Worm (Caenorhabditis elegans) whole organism, L2 larva: ENCODE measurements around the gene F55B11.2.
A peak's percentile ranks its signal among the peaks of the same experiment; 100 is the strongest.

Experiments used
- C34F6.9 ChIP-seq: fragments of 150-350 bp; optimal IDR thresholded peaks from 2 replicates; lab custom pipeline; 2014; ENCODE audit warnings: missing biosample characterization, missing genetic modification characterization
- F13H6.1 ChIP-seq: sonication (generic microtip); optimal IDR thresholded peaks from 2 replicates; lab custom pipeline; 2016; ENCODE audit warnings: missing genetic modification characterization, missing compliant biosample characterization
- Y55F3AM.14 ChIP-seq: fragments of 200-800 bp; sonication (Bioruptor generic); optimal IDR thresholded peaks from 2 replicates; lab custom pipeline; 2018; ENCODE audit warnings: mild to moderate bottlenecking, missing genetic modification characterization, missing compliant biosample characterization
- aly-2 ChIP-seq: fragments of 150-350 bp; optimal IDR thresholded peaks from 2 replicates; lab custom pipeline; 2014; ENCODE audit warnings: missing biosample characterization, missing genetic modification characterization
- ama-1 ChIP-seq: fragments of 150-350 bp; optimal IDR thresholded peaks from 2 replicates; lab custom pipeline; 2018; ENCODE audit warnings: inconsistent platforms
- blmp-1 ChIP-seq: sonication (generic microtip); optimal IDR thresholded peaks from 2 replicates; lab custom pipeline; 2017; ENCODE audit warnings: missing genetic modification characterization, mild to moderate bottlenecking, missing compliant biosample characterization, antibody characterized with exemption, moderate library complexity; ENCODE audit not compliant: insufficient read depth
- ceh-16 ChIP-seq: fragments of 150-350 bp; optimal IDR thresholded peaks from 2 replicates; lab custom pipeline; 2014; ENCODE audit warnings: missing biosample characterization, missing genetic modification characterization
- ceh-82 ChIP-seq: fragments of 150-350 bp; optimal IDR thresholded peaks from 2 replicates; lab custom pipeline; 2014; ENCODE audit warnings: missing biosample characterization, missing genetic modification characterization
- crh-2 ChIP-seq: sonication (generic microtip); optimal IDR thresholded peaks from 2 replicates; lab custom pipeline; 2017; ENCODE audit warnings: missing biosample characterization, missing genetic modification characterization
- dmd-4 ChIP-seq: sonication (generic microtip); optimal IDR thresholded peaks from 2 replicates; lab custom pipeline; 2017; ENCODE audit warnings: missing biosample characterization, missing genetic modification characterization
- egl-27 ChIP-seq: sonication (generic microtip); optimal IDR thresholded peaks from 3 replicates; lab custom pipeline; 2017; ENCODE audit warnings: missing biosample characterization, missing genetic modification reagents, missing genetic modification characterization
- elt-3 ChIP-seq: sonication (generic microtip); optimal IDR thresholded peaks from 2 replicates; lab custom pipeline; 2017; ENCODE audit warnings: missing biosample characterization, missing genetic modification characterization
- fos-1 ChIP-seq: fragments of 150-350 bp; optimal IDR thresholded peaks from 2 replicates; lab custom pipeline; 2014; ENCODE audit warnings: missing biosample characterization, missing genetic modification characterization
- gmeb-1 ChIP-seq: fragments of 150-350 bp; optimal IDR thresholded peaks from 2 replicates; lab custom pipeline; 2014; ENCODE audit warnings: missing biosample characterization, missing genetic modification characterization
- lin-11 ChIP-seq: fragments of 150-350 bp; sonication (generic microtip); optimal IDR thresholded peaks from 2 replicates; lab custom pipeline; 2014; ENCODE audit warnings: missing biosample characterization, missing genetic modification characterization, inconsistent platforms, mixed read lengths
- lin-13 ChIP-seq: fragments of 150-350 bp; optimal IDR thresholded peaks from 2 replicates; lab custom pipeline; 2014; ENCODE audit warnings: missing biosample characterization, missing genetic modification reagents, missing genetic modification characterization
- mab-5 ChIP-seq: fragments of 150-350 bp; optimal IDR thresholded peaks from 2 replicates; lab custom pipeline; 2014; ENCODE audit warnings: missing biosample characterization, missing genetic modification characterization
- mbf-1 ChIP-seq: sonication (generic microtip); optimal IDR thresholded peaks from 2 replicates; lab custom pipeline; 2017; ENCODE audit warnings: missing biosample characterization, missing genetic modification characterization
- mdl-1 ChIP-seq, 2 experiments: fragments of 150-350 bp in 1 of 2; sonication (generic microtip) in 1 of 2; optimal IDR thresholded peaks; 2 replicates each; lab custom pipeline; 2017; ENCODE audit warnings: missing biosample characterization in 2 of 2, missing genetic modification characterization in 2 of 2
- nhr-10 ChIP-seq: sonication (generic microtip); optimal IDR thresholded peaks from 2 replicates; lab custom pipeline; 2017; ENCODE audit warnings: missing biosample characterization, missing genetic modification characterization
- nhr-11 ChIP-seq: fragments of 150-350 bp; optimal IDR thresholded peaks from 2 replicates; lab custom pipeline; 2014; ENCODE audit warnings: missing biosample characterization, missing genetic modification characterization
- nhr-129 ChIP-seq: fragments of 150-350 bp; optimal IDR thresholded peaks from 2 replicates; lab custom pipeline; 2014; ENCODE audit warnings: missing biosample characterization, missing genetic modification characterization
- nhr-237 ChIP-seq: fragments of 150-350 bp; optimal IDR thresholded peaks from 2 replicates; lab custom pipeline; 2014; ENCODE audit warnings: missing biosample characterization, missing genetic modification characterization
- nhr-25 ChIP-seq: fragments of 150-350 bp; sonication (generic microtip); optimal IDR thresholded peaks from 3 replicates; lab custom pipeline; 2014; ENCODE audit warnings: missing biosample characterization, missing genetic modification characterization
- nhr-6 ChIP-seq: fragments of 150-350 bp; optimal IDR thresholded peaks from 2 replicates; lab custom pipeline; 2014; ENCODE audit warnings: missing biosample characterization, missing genetic modification characterization
- nhr-77 ChIP-seq: fragments of 150-350 bp; optimal IDR thresholded peaks from 2 replicates; lab custom pipeline; 2014; ENCODE audit warnings: missing biosample characterization, missing genetic modification characterization
- peb-1 ChIP-seq: fragments of 150-350 bp; optimal IDR thresholded peaks from 2 replicates; lab custom pipeline; 2014; ENCODE audit warnings: missing biosample characterization, missing genetic modification characterization
- sem-4 ChIP-seq: fragments of 150-350 bp; optimal IDR thresholded peaks from 2 replicates; lab custom pipeline; 2014; ENCODE audit warnings: missing biosample characterization, missing genetic modification reagents, missing genetic modification characterization
- skn-1 ChIP-seq: sonication (generic microtip); optimal IDR thresholded peaks from 2 replicates; lab custom pipeline; 2017; ENCODE audit warnings: missing biosample characterization, missing genetic modification characterization
- sma-3 ChIP-seq: sonication (generic microtip); optimal IDR thresholded peaks from 2 replicates; lab custom pipeline; 2016; ENCODE audit warnings: missing genetic modification reagents, missing genetic modification characterization, missing compliant biosample characterization
- sma-9 ChIP-seq, 2 experiments: fragments of 150-350 bp in 1 of 2; sonication (generic microtip) in 1 of 2; optimal IDR thresholded peaks; 2 replicates each; lab custom pipeline; 2014 to 2016; ENCODE audit warnings: missing genetic modification characterization in 2 of 2, mild to moderate bottlenecking in 1 of 2, missing biosample characterization in 1 of 2, missing compliant biosample characterization in 1 of 2, missing genetic modification reagents in 1 of 2, moderate library complexity in 1 of 2
- snpc-4 ChIP-seq: fragments of 150-350 bp; optimal IDR thresholded peaks from 2 replicates; lab custom pipeline; 2014; ENCODE audit warnings: missing biosample characterization, missing genetic modification characterization
- unc-39 ChIP-seq: fragments of 150-350 bp; optimal IDR thresholded peaks from 2 replicates; lab custom pipeline; 2014; ENCODE audit warnings: missing biosample characterization, missing genetic modification characterization
- unc-55 ChIP-seq: fragments of 150-350 bp; sonication (generic microtip); optimal IDR thresholded peaks from 3 replicates; lab custom pipeline; 2014; ENCODE audit warnings: missing biosample characterization, missing genetic modification reagents, missing genetic modification characterization
- unc-62 ChIP-seq: fragments of 150-350 bp; optimal IDR thresholded peaks from 2 replicates; lab custom pipeline; 2014; ENCODE audit warnings: missing biosample characterization, missing genetic modification reagents, missing genetic modification characterization
- ztf-1 ChIP-seq: fragments of 200-800 bp; sonication (Bioruptor generic); conservative IDR thresholded peaks from 2 replicates; pipeline ENCODE4 v1.3.6; 2022; ENCODE audit warnings: missing genetic modification characterization, missing compliant biosample characterization
- ztf-11 ChIP-seq: sonication (generic microtip); optimal IDR thresholded peaks from 2 replicates; lab custom pipeline; 2017; ENCODE audit warnings: missing biosample characterization, missing genetic modification characterization

The F55B11.2 gene

ce11 chrIV:14413386-14413785 is 9.7 kb downstream of the F55B11.2 start:
- TF ChIP-seq nhr-25 (tag; lab: Kevin White, UChicago), result no peak
- TF ChIP-seq nhr-10 (tag; lab: Kevin White, UChicago), result no peak
- peak; percentile 63 for TF ChIP-seq fos-1
- peak; percentile 3 for TF ChIP-seq crh-2
- no peak for TF ChIP-seq peb-1 (tag; lab: Kevin White, UChicago)
- no peak for TF ChIP-seq ama-1 (lab: Kevin White, UChicago)
- TF ChIP-seq nhr-6, result no peak
- no peak for TF ChIP-seq snpc-4 (tag; lab: Kevin White, UChicago)
- no peak for TF ChIP-seq elt-3
- peak; percentile 42 for TF ChIP-seq sma-9 (GFP tag; optimal IDR thresholded peaks at IDR 0.05; lab: Kevin White, UChicago)
- no peak for TF ChIP-seq sma-9 (tag; optimal IDR thresholded peaks at IDR 0.05; lab: Kevin White, UChicago)
- TF ChIP-seq mdl-1 (tag; optimal IDR thresholded peaks at IDR 0.05; lab: Kevin White, UChicago), result peak in 1 of 2 experiments; percentile 32
- TF ChIP-seq Y55F3AM.14, result no peak
- TF ChIP-seq skn-1, result peak; percentile 82
- no peak for TF ChIP-seq nhr-11 (tag; lab: Kevin White, UChicago)
- TF ChIP-seq gmeb-1 (tag; lab: Kevin White, UChicago), result peak; percentile 29
- no peak for TF ChIP-seq egl-27 (tag; lab: Kevin White, UChicago)
- TF ChIP-seq lin-13 (GFP tag; lab: Kevin White, UChicago), result no peak
- no peak for TF ChIP-seq mbf-1

- peak; percentile 53 for TF ChIP-seq nhr-129
- TF ChIP-seq unc-55 (GFP tag; lab: Kevin White, UChicago), result no peak
- TF ChIP-seq blmp-1 (tag; lab: Kevin White, UChicago), result no peak
- TF ChIP-seq mab-5 (tag; lab: Kevin White, UChicago), result no peak
- TF ChIP-seq, all 48 proteins: peak for 1
Observed at ce11 chrIV:14412655-14413054, 10.4 kb downstream of the F55B11.2 start, which contains the start of gene xdh-1. Gene xdh-1 (minus strand): TSS chrIV:14412894.

- TF ChIP-seq nhr-25 (tag; lab: Kevin White, UChicago) (no peak), nhr-129 (no peak), snpc-4 (tag; lab: Kevin White, UChicago) (no peak), ceh-16 (tag; lab: Kevin White, UChicago) (no peak), dmd-4 (tag; lab: Kevin White, UChicago) (no peak), aly-2 (tag; lab: Kevin White, UChicago) (no peak), skn-1 (no peak), C34F6.9 (tag; lab: Kevin White, UChicago) (no peak), mab-5 (tag; lab: Kevin White, UChicago) (no peak), ztf-1 (GFP tag; lab: Robert Waterston, UW) (no peak), unc-39 (tag; lab: Kevin White, UChicago) (no peak), sma-3 (no peak), ceh-82 (tag; lab: Kevin White, UChicago) (no peak), unc-55 (GFP tag; lab: Kevin White, UChicago) (no peak), lin-11 (tag; lab: Kevin White, UChicago) (no peak), F13H6.1 (tag; lab: Kevin White, UChicago) (no peak), Y55F3AM.14 (no peak)
- TF ChIP-seq, all 48 proteins: peak for 0
Observed at ce11 chrIV:14408569-14408968, 14.5 kb downstream of the F55B11.2 start.

ce11 chrIV:14395531-14395930 is 27.6 kb downstream of the F55B11.2 start:
- TF ChIP-seq nhr-77 (tag; lab: Kevin White, UChicago) (no peak), blmp-1 (tag; lab: Kevin White, UChicago) (no peak), peb-1 (tag; lab: Kevin White, UChicago) (no peak), snpc-4 (tag; lab: Kevin White, UChicago) (no peak), aly-2 (tag; lab: Kevin White, UChicago) (no peak), mbf-1 (no peak), nhr-237 (tag; lab: Kevin White, UChicago) (no peak)

- TF ChIP-seq egl-27 (tag; lab: Kevin White, UChicago) (no peak), dmd-4 (tag; lab: Kevin White, UChicago) (no peak), nhr-237 (tag; lab: Kevin White, UChicago) (no peak), ztf-11 (tag; lab: Kevin White, UChicago) (no peak), nhr-129 (no peak), sem-4 (tag; lab: Kevin White, UChicago) (no peak), C34F6.9 (tag; lab: Kevin White, UChicago) (no peak), unc-62 (no peak), F13H6.1 (tag; lab: Kevin White, UChicago) (no peak), sma-9 (GFP tag; optimal IDR thresholded peaks at IDR 0.05; lab: Kevin White, UChicago) (no peak), sma-9 (tag; optimal IDR thresholded peaks at IDR 0.05; lab: Kevin White, UChicago) (no peak), snpc-4 (tag; lab: Kevin White, UChicago) (no peak), nhr-10 (tag; lab: Kevin White, UChicago) (no peak), ceh-82 (tag; lab: Kevin White, UChicago) (no peak), unc-55 (GFP tag; lab: Kevin White, UChicago) (no peak)
- TF ChIP-seq, all 48 proteins: peak for 0
Observed at ce11 chrIV:14394812-14395211, 28.3 kb downstream of the F55B11.2 start.
